Fruit fly (Drosophila melanogaster) whole organism, embryonic: Measurements from ENCODE around the gene Wdr92.

Experiments
- Bgb ChIP-seq: fragments of 200-800 bp; sonication (Bioruptor generic); IDR thresholded peaks from 2 replicates; pipeline ENCODE4 v1.3.6; 2022; ENCODE audit warnings: missing biosample characterization, missing genetic modification characterization; ENCODE audit not compliant: partially characterized antibody
- BtbVII ChIP-seq: fragments of 200-800 bp; sonication (Bioruptor generic); optimal IDR thresholded peaks from 3 replicates; lab custom pipeline; 2017; ENCODE audit warnings: missing biosample characterization, mild to moderate bottlenecking, missing genetic modification characterization
- CG11695 ChIP-seq: fragments of 200-800 bp; sonication (Bioruptor generic); IDR thresholded peaks from 3 replicates; pipeline ENCODE4 v1.3.6; 2022; ENCODE audit warnings: missing biosample characterization, missing genetic modification characterization
- CG12071 ChIP-seq: fragments of 200-800 bp; sonication (Bioruptor generic); optimal IDR thresholded peaks from 3 replicates; lab custom pipeline; 2018; ENCODE audit warnings: missing biosample characterization, mild to moderate bottlenecking, missing genetic modification characterization
- CG17612 ChIP-seq: fragments of 200-800 bp; sonication (Bioruptor generic); IDR thresholded peaks from 2 replicates; pipeline ENCODE4 v1.3.6; 2022; ENCODE audit warnings: missing biosample characterization, missing genetic modification characterization
- CG18011 ChIP-seq: fragments of 200-800 bp; sonication (Bioruptor generic); optimal IDR thresholded peaks from 2 replicates; lab custom pipeline; 2017; ENCODE audit warnings: missing biosample characterization, missing genetic modification characterization, mild to moderate bottlenecking, moderate library complexity, missing genotype
- CG3163 ChIP-seq: fragments of 200-800 bp; sonication (Bioruptor generic); optimal IDR thresholded peaks from 3 replicates; lab custom pipeline; 2016; ENCODE audit warnings: missing biosample characterization, missing genetic modification characterization
- CG3726 ChIP-seq: fragments of 200-800 bp; sonication (Bioruptor generic); IDR thresholded peaks from 3 replicates; pipeline ENCODE4, ENCODE4 v1.3.6; 2022; ENCODE audit warnings: missing biosample characterization, missing genetic modification characterization
- CG3995 ChIP-seq: fragments of 200-800 bp; sonication (Bioruptor generic); optimal IDR thresholded peaks from 3 replicates; lab custom pipeline; 2016; ENCODE audit warnings: missing biosample characterization, missing genetic modification characterization
- CG4404 ChIP-seq: fragments of 200-800 bp; sonication (Bioruptor generic); IDR thresholded peaks from 2 replicates; pipeline ENCODE4 v1.3.6; 2022; ENCODE audit warnings: missing biosample characterization, missing genetic modification characterization
- CG6254 ChIP-seq: fragments of 200-800 bp; sonication (Bioruptor generic); optimal IDR thresholded peaks from 3 replicates; lab custom pipeline; 2017; ENCODE audit warnings: mild to moderate bottlenecking, missing biosample characterization, missing genetic modification reagents, missing genetic modification characterization
- CG7357 ChIP-seq: fragments of 200-800 bp; sonication (Bioruptor generic); IDR thresholded peaks from 3 replicates; pipeline ENCODE4 v1.3.6; 2022; ENCODE audit warnings: missing biosample characterization, missing genetic modification characterization
- CG8359 ChIP-seq: fragments of 200-800 bp; sonication (Bioruptor generic); optimal IDR thresholded peaks from 2 replicates; lab custom pipeline; 2017; ENCODE audit warnings: missing biosample characterization, mild to moderate bottlenecking, missing genetic modification characterization, borderline replicate concordance
- CG8924 ChIP-seq: fragments of 200-800 bp; optimal IDR thresholded peaks from 3 replicates; lab custom pipeline; 2019; ENCODE audit warnings: missing biosample characterization, mild to moderate bottlenecking, missing genetic modification characterization, moderate library complexity
- D19B ChIP-seq: fragments of 200-800 bp; sonication (Bioruptor generic); optimal IDR thresholded peaks from 2 replicates; lab custom pipeline; 2017; ENCODE audit warnings: missing biosample characterization, mild to moderate bottlenecking, missing genetic modification characterization
- ERR ChIP-seq: fragments of 200-800 bp; sonication (Bioruptor generic); optimal IDR thresholded peaks from 2 replicates; lab custom pipeline; 2016; ENCODE audit warnings: missing biosample characterization, missing genetic modification characterization
- Ets65A ChIP-seq: fragments of 200-800 bp; sonication (Bioruptor generic); peaks from one replicate; lab custom pipeline; 2016; ENCODE audit warnings: missing biosample characterization, missing genetic modification characterization
- HmgD ChIP-seq: fragments of 200-800 bp; sonication (Bioruptor generic); optimal IDR thresholded peaks from 3 replicates; lab custom pipeline; 2016; ENCODE audit warnings: missing biosample characterization, missing genetic modification characterization
- Jarid2 ChIP-seq: fragments of 200-800 bp; sonication (Bioruptor generic); optimal IDR thresholded peaks from 3 replicates; lab custom pipeline; 2017; ENCODE audit warnings: mild to moderate bottlenecking, missing biosample characterization, missing genetic modification reagents, missing genetic modification characterization
- Mrtf ChIP-seq: fragments of 200-800 bp; sonication (Bioruptor generic); IDR thresholded peaks from 3 replicates; pipeline ENCODE4 v1.3.6; 2022; ENCODE audit warnings: missing biosample characterization, missing genetic modification characterization
- Optix ChIP-seq: fragments of 200-800 bp; sonication (Bioruptor generic); IDR thresholded peaks from 3 replicates; pipeline ENCODE4 v1.3.6; 2022; ENCODE audit warnings: missing biosample characterization, missing genetic modification characterization
- Usf ChIP-seq: fragments of 200-800 bp; sonication (Bioruptor generic); optimal IDR thresholded peaks from 2 replicates; lab custom pipeline; 2017; ENCODE audit warnings: missing genotype, missing biosample characterization, missing genetic modification characterization
- Xbp1 ChIP-seq: fragments of 200-800 bp; sonication (Bioruptor generic); optimal IDR thresholded peaks from 3 replicates; lab custom pipeline; 2016; ENCODE audit warnings: missing biosample characterization, mild to moderate bottlenecking, missing genetic modification characterization
- br ChIP-seq: fragments of >200 bp; optimal IDR thresholded peaks from 2 replicates; lab custom pipeline; 2017
- chn ChIP-seq: fragments of 200-800 bp; sonication (Bioruptor generic); optimal IDR thresholded peaks from 2 replicates; lab custom pipeline; 2016; ENCODE audit warnings: missing biosample characterization, missing genetic modification characterization
- crol ChIP-seq: fragments of 200-800 bp; sonication (Bioruptor generic); IDR thresholded peaks from 2 replicates; pipeline ENCODE4 v1.3.6; 2022; ENCODE audit warnings: missing biosample characterization, missing genetic modification characterization
- exex ChIP-seq: fragments of 200-800 bp; sonication (Bioruptor generic); optimal IDR thresholded peaks from 4 replicates; lab custom pipeline; 2018; ENCODE audit warnings: missing biosample characterization, mild to moderate bottlenecking, missing genetic modification characterization, moderate library complexity
- grn ChIP-seq: fragments of 200-800 bp; sonication (Bioruptor generic); optimal IDR thresholded peaks from 3 replicates; lab custom pipeline; 2017; ENCODE audit warnings: missing biosample characterization, missing genetic modification characterization
- kah ChIP-seq: fragments of 200-800 bp; sonication (Bioruptor generic); optimal IDR thresholded peaks from 2 replicates; lab custom pipeline; 2018; ENCODE audit warnings: missing biosample characterization, mild to moderate bottlenecking, missing genetic modification characterization
- lola ChIP-seq, 3 experiments: fragments of >200 bp in 2 of 3; fragments of 200-800 bp in 1 of 3; sonication (Bioruptor generic) in 1 of 3; optimal IDR thresholded peaks; 2 replicates each; lab custom pipeline; 2017 to 2019; ENCODE audit warnings: missing biosample characterization in 3 of 3, missing genetic modification characterization in 3 of 3, mild to moderate bottlenecking in 1 of 3, moderate library complexity in 1 of 3
- luna ChIP-seq: fragments of 200-800 bp; sonication (Bioruptor generic); optimal IDR thresholded peaks from 2 replicates; lab custom pipeline; 2016; ENCODE audit warnings: missing biosample characterization, missing genetic modification characterization
- stwl ChIP-seq: fragments of 200-800 bp; sonication (Bioruptor generic); optimal IDR thresholded peaks from 3 replicates; lab custom pipeline; 2018; ENCODE audit warnings: missing biosample characterization, mild to moderate bottlenecking, missing genetic modification characterization, moderate library complexity
- sug ChIP-seq: fragments of 200-800 bp; optimal IDR thresholded peaks from 2 replicates; lab custom pipeline; 2019; ENCODE audit warnings: missing biosample characterization, mild to moderate bottlenecking, missing genetic modification characterization, moderate library complexity
- trem ChIP-seq: fragments of 200-800 bp; optimal IDR thresholded peaks from 3 replicates; lab custom pipeline; 2019; ENCODE audit warnings: missing biosample characterization, mild to moderate bottlenecking, missing genetic modification characterization, moderate library complexity

Gene Wdr92

dm6 chr3L:17878781-17879360 is 29.1 kb upstream of the Wdr92 start, which contains the start of gene CG7408 (continued):
- TF ChIP-seq lola (GFP tag; optimal IDR thresholded peaks at IDR 0.05; lab: Kevin White, UChicago), result no peak
- TF ChIP-seq CG8924 (tag; lab: Kevin White, UChicago), result no peak
- no peak for TF ChIP-seq CG6254 (GFP tag; lab: Kevin White, UChicago)
- TF ChIP-seq CG4404, result no peak
- TF ChIP-seq CG11695 (GFP tag; lab: Robert Waterston, UW), result no peak
- TF ChIP-seq CG17612, result no peak
- TF ChIP-seq sug (tag; lab: Kevin White, UChicago), result peak; percentile 13
- TF ChIP-seq Bgb (GFP tag; lab: Robert Waterston, UW), result peak; percentile 45; the same call in 1 of the 2 replicates
- TF ChIP-seq Optix (GFP tag; lab: Robert Waterston, UW), result no peak
- TF ChIP-seq Jarid2 (GFP tag; lab: Kevin White, UChicago), result peak; percentile 73
- peak; percentile 91 for TF ChIP-seq CG3995
- TF ChIP-seq D19B, result no peak
- TF ChIP-seq trem (tag; lab: Kevin White, UChicago), result no peak
- TF ChIP-seq, all 482 proteins: peak for 16

DNA sequence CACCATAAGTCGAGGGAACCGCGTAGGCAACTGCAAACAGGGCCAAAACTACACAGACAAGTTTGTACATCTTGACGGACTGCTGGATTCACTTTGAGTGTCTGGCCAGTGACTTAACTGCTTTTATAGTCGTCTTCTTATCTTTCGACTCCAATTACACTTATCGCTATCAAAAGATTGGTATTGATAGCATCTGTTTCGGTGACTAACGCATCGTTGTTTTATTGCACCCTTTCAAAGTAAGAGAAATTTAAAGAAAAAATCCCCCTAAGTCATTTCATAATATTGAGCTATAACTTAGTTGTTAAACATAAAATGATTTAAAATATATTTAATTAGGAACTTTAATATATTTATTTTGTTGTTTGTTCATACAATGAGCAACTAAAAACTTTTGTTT is 23.7 kb upstream of the Wdr92 start, which contains the start of gene CG5506:
Gene CG5506, minus strand, starts transcription at position 101 of the 400 bp plus-strand sequence.
- TF ChIP-seq Mrtf (GFP tag; lab: Robert Waterston, UW) (no peak), BtbVII (GFP tag; lab: Kevin White, UChicago) (no peak), exex (tag; lab: Kevin White, UChicago) (peak; percentile 48), br (lab: Kevin White, UChicago) (no peak), CG8359 (GFP tag; lab: Kevin White, UChicago) (no peak), crol (GFP tag; lab: Robert Waterston, UW) (no peak), luna (no peak), CG3163 (GFP tag; lab: Kevin White, UChicago) (no peak), chn (GFP tag; lab: Kevin White, UChicago) (no peak), CG3726 (GFP tag; lab: Robert Waterston, UW) (no peak), CG12071 (GFP tag; lab: Kevin White, UChicago) (no peak), grn (peak; percentile 4), HmgD (GFP tag; lab: Kevin White, UChicago) (no peak), kah (GFP tag; lab: Kevin White, UChicago) (no peak)

dm6 chr3L:17886545-17886944 is 21.4 kb upstream of the Wdr92 start, which contains the start of gene CG16775:
CG16775 (minus strand) TSS chr3L:17886645.
- TF ChIP-seq exex (tag; lab: Kevin White, UChicago) (peak; percentile 7), Ets65A (GFP tag; lab: Kevin White, UChicago) (peak; percentile 31), stwl (tag; lab: Kevin White, UChicago) (no peak)

DNA sequence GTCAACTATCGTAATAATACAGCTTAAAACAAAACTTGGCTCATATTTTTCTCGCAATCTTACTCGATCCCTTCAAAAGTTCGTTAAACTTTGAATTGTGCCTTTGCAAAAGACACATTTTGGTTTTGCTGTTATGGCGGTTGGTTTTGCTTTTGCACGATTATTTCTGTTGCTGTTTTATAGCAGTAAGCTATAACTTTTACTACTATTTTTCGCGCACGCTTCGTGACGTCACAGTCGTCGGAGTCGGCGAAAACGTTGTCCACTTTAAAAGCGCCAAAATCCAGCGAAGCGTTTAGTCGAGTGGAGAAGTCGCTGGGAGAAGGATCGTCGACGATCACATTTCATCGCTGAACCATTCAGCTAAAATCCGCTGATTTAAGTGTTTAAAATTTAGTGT is 20.6 kb upstream of the Wdr92 start, which contains the start of gene CG7402:
Gene CG7402, plus strand, starts transcription at position 313 of the 400 bp plus-strand sequence.
- TF ChIP-seq Usf (GFP tag; lab: Kevin White, UChicago) (no peak), ERR (GFP tag; lab: Kevin White, UChicago) (no peak), Xbp1 (no peak), CG7357 (GFP tag; lab: Robert Waterston, UW) (0 out of 3 replicates have a peak, but pooled peaks have one; percentile 15), CG18011 (GFP tag; lab: Kevin White, UChicago) (peak; percentile 89)
